Worm (Caenorhabditis elegans): ENCODE results near the gene C56A3.5.

The C56A3.5 gene

DNA sequence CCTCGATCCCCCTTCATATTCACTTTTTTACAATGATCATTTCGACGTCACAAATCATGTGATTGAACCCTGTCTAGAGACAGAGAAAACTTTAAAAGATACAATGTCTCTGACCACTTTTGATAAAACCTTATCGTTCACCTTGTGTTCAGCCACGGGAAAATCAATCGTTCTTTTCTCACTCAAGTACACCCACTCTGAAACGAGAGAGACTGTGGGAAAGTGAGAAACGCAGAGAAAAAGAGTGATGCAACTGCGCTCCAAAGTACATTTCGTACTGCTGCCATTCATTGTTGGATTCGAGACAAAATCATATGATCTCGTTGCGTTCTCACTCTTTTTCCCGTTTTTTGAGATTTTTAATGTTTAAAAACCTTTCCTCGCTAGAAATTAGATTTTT, 13.4 kb downstream of the C56A3.5 start (continued):
- TF ChIP-seq rnt-1 (tag; optimal IDR thresholded peaks at IDR 0.05) = peak; percentile 90
- no peak for TF ChIP-seq hlh-17 (GFP tag; optimal IDR thresholded peaks at IDR 0.05; ENCODE audit: borderline replicate concordance)
- peak; percentile 86 to 92 for TF ChIP-seq lsy-2 (tag; optimal IDR thresholded peaks at IDR 0.05)
- TF ChIP-seq nhr-12 (tag; optimal IDR thresholded peaks at IDR 0.05) = no peak
- TF ChIP-seq ces-1 (GFP tag; optimal IDR thresholded peaks at IDR 0.05) = no peak
- peak; percentile 69 for TF ChIP-seq egl-13 (tag; optimal IDR thresholded peaks at IDR 0.05)
- peak; percentile 62 for TF ChIP-seq unc-86 (tag; optimal IDR thresholded peaks at IDR 0.05)
- peak in 1 of 2 experiments; percentile 89 for TF ChIP-seq mdl-1 (tag; optimal IDR thresholded peaks at IDR 0.05)
- peak; percentile 97 for TF ChIP-seq nhr-71 (tag; optimal IDR thresholded peaks at IDR 0.05)

DNA sequence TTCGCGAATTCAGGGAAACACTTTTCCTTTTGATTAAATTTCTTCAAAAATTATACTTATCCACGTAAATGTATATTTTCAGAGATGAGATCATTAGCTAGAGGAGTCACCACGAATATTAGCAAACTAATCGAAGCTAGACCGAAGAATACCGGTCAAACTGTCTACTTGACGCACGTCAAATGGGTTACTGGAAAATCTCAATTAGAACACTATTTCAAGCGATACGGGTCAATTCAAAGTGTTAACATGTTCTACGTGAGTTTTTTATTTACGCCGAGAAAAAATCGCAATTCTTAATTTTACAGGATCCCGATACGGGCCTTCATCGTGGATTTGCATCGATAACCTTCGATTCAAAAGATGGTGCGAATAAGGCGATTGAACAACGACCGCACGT, 14.0 kb downstream of the C56A3.5 start, which contains the start of gene slrp-1:
Gene slrp-1, plus strand, starts transcription at position 83 of the 400 bp plus-strand sequence.
- no peak for TF ChIP-seq zip-4 (GFP tag; optimal IDR thresholded peaks at IDR 0.05)
- TF ChIP-seq tlp-1 (tag; optimal IDR thresholded peaks at IDR 0.05) = no peak
- TF ChIP-seq sptf-1 (tag; optimal IDR thresholded peaks at IDR 0.05) = no peak
- no peak for TF ChIP-seq mep-1 (tag; optimal IDR thresholded peaks at IDR 0.05)
- TF ChIP-seq nhr-28 (tag; optimal IDR thresholded peaks at IDR 0.05) = no peak
- TF ChIP-seq nhr-85 (tag) = peak; percentile 53
- TF ChIP-seq efl-1 (optimal IDR thresholded peaks at IDR 0.05) = no peak
- peak in 1 of 2 experiments; percentile 79 for TF ChIP-seq efl-1 (GFP tag; optimal IDR thresholded peaks at IDR 0.05 in 1 of 2)
- no peak for TF ChIP-seq ztf-11 (tag; optimal IDR thresholded peaks at IDR 0.05)

DNA sequence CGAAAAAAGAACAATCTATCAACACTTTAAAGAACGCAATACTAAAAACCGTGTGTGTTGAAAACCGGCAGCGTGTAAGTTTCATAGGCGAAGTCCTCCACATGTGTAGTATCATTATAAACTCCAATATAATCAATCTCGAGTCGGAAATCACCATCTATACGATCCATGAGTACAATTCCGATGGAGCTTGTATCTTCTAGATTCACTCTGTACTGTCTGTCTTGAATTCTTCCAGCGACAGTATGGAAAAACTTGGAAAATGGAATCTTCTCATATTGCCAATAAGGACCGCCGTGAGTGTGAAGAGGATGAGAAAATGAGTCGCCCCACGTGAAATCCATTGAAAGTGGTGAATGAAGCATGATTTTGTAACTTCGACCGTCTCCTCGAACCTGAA, 15.2 kb downstream of the C56A3.5 start:
- peak; percentile 0 for TF ChIP-seq snu-23 (GFP tag; optimal IDR thresholded peaks at IDR 0.05)
- no peak for TF ChIP-seq snpc-4 (tag; optimal IDR thresholded peaks at IDR 0.05)
- no peak for TF ChIP-seq lin-39 (tag; optimal IDR thresholded peaks at IDR 0.05)
- peak in 1 of 2 experiments; percentile 5 for TF ChIP-seq lin-35 (GFP tag; optimal IDR thresholded peaks at IDR 0.05)
- no peak for TF ChIP-seq pag-3 (tag; optimal IDR thresholded peaks at IDR 0.05; ENCODE audit: borderline replicate concordance, insufficient read depth)
- no peak for TF ChIP-seq efl-1 (optimal IDR thresholded peaks at IDR 0.05)
- TF ChIP-seq efl-1 (GFP tag; optimal IDR thresholded peaks at IDR 0.05 in 1 of 2) = peak in 1 of 2 experiments; percentile 87
- TF ChIP-seq sptf-1 (tag; optimal IDR thresholded peaks at IDR 0.05) = no peak
- TF ChIP-seq pax-3 (tag; optimal IDR thresholded peaks at IDR 0.05) = peak; percentile 4
- 0 out of 2 replicates have a peak, but pooled peaks have one; percentile 2 for TF ChIP-seq nhr-19 (GFP tag; conservative IDR thresholded peaks at IDR 0.05)
- peak; percentile 24 for TF ChIP-seq nhr-85 (tag)
- peak in 1 of 3 experiments; percentile 10 for TF ChIP-seq dpl-1 (GFP tag; optimal IDR thresholded peaks at IDR 0.05)
- TF ChIP-seq alr-1 (tag; optimal IDR thresholded peaks at IDR 0.05; ENCODE audit: borderline replicate concordance) = no peak
- TF ChIP-seq ceh-90 (tag; optimal IDR thresholded peaks at IDR 0.05) = no peak
- TF ChIP-seq elt-2 (tag; optimal IDR thresholded peaks at IDR 0.05) = peak; percentile 16
- TF ChIP-seq nhr-71 (tag; optimal IDR thresholded peaks at IDR 0.05) = peak; percentile 41
- peak; percentile 67 for TF ChIP-seq ama-1 (optimal IDR thresholded peaks at IDR 0.05)
- no peak for TF ChIP-seq sup-37 (GFP tag; optimal IDR thresholded peaks at IDR 0.05)

DNA sequence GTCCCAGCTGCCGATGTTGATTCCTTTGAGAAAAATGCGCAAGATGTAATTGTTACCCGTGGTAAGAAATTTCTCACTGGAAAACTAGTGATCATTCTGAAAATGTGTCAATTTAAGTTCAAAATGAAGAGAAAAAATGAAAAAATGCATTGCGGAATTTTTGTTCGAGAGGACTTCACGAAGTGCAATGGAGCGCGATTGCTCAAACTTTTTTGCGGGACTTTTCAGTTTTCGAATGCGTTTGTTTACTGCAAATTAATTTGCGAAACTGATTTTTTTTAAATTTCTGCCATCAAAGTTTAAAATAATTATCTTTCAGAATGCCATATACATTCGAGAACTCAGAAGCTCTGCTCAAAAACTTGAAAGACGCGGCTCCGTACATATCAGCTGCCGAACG, 16.8 kb downstream of the C56A3.5 start, which contains the start of the genes nuaf-1 and bir-2:
Gene nuaf-1, minus strand, starts transcription at position 98 of the 400 bp plus-strand sequence.
Gene bir-2, plus strand, starts transcription at position 318 of the 400 bp plus-strand sequence.
- TF ChIP-seq aly-2 (tag; optimal IDR thresholded peaks at IDR 0.05) (no peak), tbx-2 (tag; optimal IDR thresholded peaks at IDR 0.05) (peak; percentile 52), hpl-2 (GFP tag; optimal IDR thresholded peaks at IDR 0.05) (no peak), skn-1 (tag; optimal IDR thresholded peaks at IDR 0.05) (peak; percentile 55), nhr-77 (tag; optimal IDR thresholded peaks at IDR 0.05) (no peak), efl-3 (GFP tag; optimal IDR thresholded peaks at IDR 0.05) (no peak), grh-1 (GFP tag; IDR thresholded peaks at IDR 0.05) (no peak), blmp-1 (tag; optimal IDR thresholded peaks at IDR 0.05) (peak; percentile 38), elt-3 (tag; optimal IDR thresholded peaks at IDR 0.05) (peak in 2 of 6 experiments; percentile 25 to 65), ama-1 (optimal IDR thresholded peaks at IDR 0.05) (no peak), nhr-28 (tag; optimal IDR thresholded peaks at IDR 0.05) (no peak), nhr-47 (tag; optimal IDR thresholded peaks at IDR 0.05) (peak; percentile 78), hlh-17 (GFP tag; optimal IDR thresholded peaks at IDR 0.05; ENCODE audit: borderline replicate concordance) (no peak), fos-1 (tag; optimal IDR thresholded peaks at IDR 0.05) (no peak), C04F5.9 (tag; optimal IDR thresholded peaks at IDR 0.05) (no peak), lir-3 (tag; optimal IDR thresholded peaks at IDR 0.05; ENCODE audit: poor library complexity) (no peak), ztf-4 (tag; optimal IDR thresholded peaks at IDR 0.05) (no peak), mep-1 (tag; optimal IDR thresholded peaks at IDR 0.05) (peak; percentile 85), lin-39 (tag; optimal IDR thresholded peaks at IDR 0.05) (no peak), snpc-4 (tag; optimal IDR thresholded peaks at IDR 0.05) (peak; percentile 28), irx-1 (tag; optimal IDR thresholded peaks at IDR 0.05) (peak; percentile 23), dsc-1 (tag; optimal IDR thresholded peaks at IDR 0.05) (peak; percentile 60), nhr-19 (GFP tag; conservative IDR thresholded peaks at IDR 0.05) (peak; percentile 54)
